Fruit fly (Drosophila melanogaster): ENCODE data around the gene aub.

aub gene

dm6 chr2L:11044678-11045466 lies 43.6 kb upstream of the aub start (continued):
- no peak for TF ChIP-seq lov (optimal IDR thresholded peaks at IDR 0.05)
- TF ChIP-seq lov (GFP tag; IDR thresholded peaks at IDR 0.05): no peak
- no peak for TF ChIP-seq inv (GFP tag; IDR thresholded peaks at IDR 0.05; ENCODE audit: partially characterized antibody)
- TF ChIP-seq Dfd (GFP tag; optimal IDR thresholded peaks at IDR 0.05): no peak
- no peak for TF ChIP-seq Dp (GFP tag; optimal IDR thresholded peaks at IDR 0.05)
- no peak for TF ChIP-seq NK7.1 (GFP tag; optimal IDR thresholded peaks at IDR 0.05)
- no peak for TF ChIP-seq Spps (tag; optimal IDR thresholded peaks at IDR 0.05)
- no peak for TF ChIP-seq mld (GFP tag; IDR thresholded peaks at IDR 0.05; ENCODE audit: partially characterized antibody)
- no peak for TF ChIP-seq Mad (GFP tag; optimal IDR thresholded peaks at IDR 0.05)
- no peak for TF ChIP-seq CG15479 (GFP tag; optimal IDR thresholded peaks at IDR 0.05)
- TF ChIP-seq fd102C (GFP tag; optimal IDR thresholded peaks at IDR 0.05): no peak
- TF ChIP-seq NC2α (GFP tag; optimal IDR thresholded peaks at IDR 0.05): no peak
- peak; percentile 41 for TF ChIP-seq CG15514 (GFP tag; optimal IDR thresholded peaks at IDR 0.05)
- no peak for TF ChIP-seq ato (GFP tag; IDR thresholded peaks at IDR 0.05; ENCODE audit: partially characterized antibody)
- no peak for TF ChIP-seq ash1 (GFP tag; optimal IDR thresholded peaks at IDR 0.05)
- no peak for TF ChIP-seq CG2889 (GFP tag; IDR thresholded peaks at IDR 0.05)
- TF ChIP-seq tap (tag; optimal IDR thresholded peaks at IDR 0.05): peak; percentile 25
- TF ChIP-seq nmo (GFP tag; optimal IDR thresholded peaks at IDR 0.05): no peak
- TF ChIP-seq CG4360 (GFP tag; IDR thresholded peaks at IDR 0.05): peak; percentile 92
- TF ChIP-seq Lpt (GFP tag; optimal IDR thresholded peaks at IDR 0.05): no peak
- no peak for TF ChIP-seq prd (optimal IDR thresholded peaks at IDR 0.05)
- TF ChIP-seq prd (GFP tag; IDR thresholded peaks at IDR 0.05): 0 out of 3 replicates have a peak, but pooled peaks have one; percentile 30
- peak; percentile 30 for TF ChIP-seq CG17359 (tag; optimal IDR thresholded peaks at IDR 0.05)
- TF ChIP-seq ci (GFP tag; IDR thresholded peaks at IDR 0.05): peak; percentile 53; the same call in 1 of the 3 replicates
- peak; percentile 54; the same call in 2 of the 3 replicates for TF ChIP-seq so (GFP tag; IDR thresholded peaks at IDR 0.05)
- no peak for TF ChIP-seq CG13287 (GFP tag; IDR thresholded peaks at IDR 0.05; ENCODE audit: partially characterized antibody)
- no peak for TF ChIP-seq CG14965 (GFP tag; optimal IDR thresholded peaks at IDR 0.05; ENCODE audit: borderline replicate concordance)
- no peak for TF ChIP-seq ap (GFP tag; IDR thresholded peaks at IDR 0.05)
- 0 out of 3 replicates have a peak, but pooled peaks have one; percentile 7 for TF ChIP-seq jigr1 (GFP tag; IDR thresholded peaks at IDR 0.05)
- peak; percentile 52 for TF ChIP-seq caup (GFP tag; optimal IDR thresholded peaks at IDR 0.05; ENCODE audit: severe bottlenecking)
- TF ChIP-seq pho (GFP tag; optimal IDR thresholded peaks at IDR 0.05): peak; percentile 21
- TF ChIP-seq CG14667 (GFP tag; IDR thresholded peaks at IDR 0.05): no peak
- TF ChIP-seq lilli (GFP tag; optimal IDR thresholded peaks at IDR 0.05): peak; percentile 63
- no peak; the same call in 2 of the 3 replicates for TF ChIP-seq H15 (GFP tag; IDR thresholded peaks at IDR 0.05)
- no peak for TF ChIP-seq cato (GFP tag; optimal IDR thresholded peaks at IDR 0.05; ENCODE audit: borderline replicate concordance)
- TF ChIP-seq CG17802 (tag; optimal IDR thresholded peaks at IDR 0.05): no peak
- TF ChIP-seq CG15073 (GFP tag; optimal IDR thresholded peaks at IDR 0.05): no peak
- TF ChIP-seq CG16815 (GFP tag; optimal IDR thresholded peaks at IDR 0.05): peak; percentile 41
- TF ChIP-seq sqz (GFP tag; optimal IDR thresholded peaks at IDR 0.05): peak; percentile 32
- no peak for TF ChIP-seq CG17328 (GFP tag; IDR thresholded peaks at IDR 0.05)
- TF ChIP-seq Antp (GFP tag; optimal IDR thresholded peaks at IDR 0.05): no peak
- TF ChIP-seq Nf-YA (GFP tag; IDR thresholded peaks at IDR 0.05): no peak
- no peak for TF ChIP-seq chn (GFP tag; optimal IDR thresholded peaks at IDR 0.05)
- TF ChIP-seq disco-r (GFP tag; optimal IDR thresholded peaks at IDR 0.05): peak; percentile 39
- TF ChIP-seq CG4328 (GFP tag; optimal IDR thresholded peaks at IDR 0.05): peak; percentile 45
- TF ChIP-seq CrebB (tag; optimal IDR thresholded peaks at IDR 0.05): peak; percentile 63
- TF ChIP-seq CG10462 (GFP tag; optimal IDR thresholded peaks at IDR 0.05): no peak
- peak; percentile 18; the same call in 1 of the 3 replicates for TF ChIP-seq otp (GFP tag; IDR thresholded peaks at IDR 0.05)
- TF ChIP-seq en (GFP tag; optimal IDR thresholded peaks at IDR 0.05): no peak
- TF ChIP-seq Xrp1 (GFP tag; IDR thresholded peaks at IDR 0.05): peak; percentile 46

Data from whole organism, embryonic.